Fruit fly (Drosophila melanogaster) whole organism, prepupa: Measurements from ENCODE around the gene PH4alphaPV.

ENCODE experiments used
- Blimp-1 ChIP-seq: fragments of 200-800 bp; sonication (Bioruptor generic); optimal IDR thresholded peaks from 3 replicates; lab custom pipeline; 2017; ENCODE audit warnings: missing biosample characterization, missing genetic modification characterization, mild to moderate bottlenecking, moderate library complexity, missing genetic modification reagents
- CG11294 ChIP-seq: fragments of 200-800 bp; sonication (Bioruptor generic); IDR thresholded peaks from 2 replicates; pipeline ENCODE4 v1.3.6; 2022; ENCODE audit warnings: missing biosample characterization, missing genetic modification characterization
- CG1621 ChIP-seq: fragments of 200-800 bp; sonication (Bioruptor generic); optimal IDR thresholded peaks from 3 replicates; lab custom pipeline; 2018; ENCODE audit warnings: missing biosample characterization, mild to moderate bottlenecking, missing genetic modification characterization
- CG16779 ChIP-seq: fragments of 200-800 bp; sonication (Bioruptor generic); optimal IDR thresholded peaks from 3 replicates; lab custom pipeline; 2017; ENCODE audit warnings: missing biosample characterization, mild to moderate bottlenecking, missing genetic modification characterization
- CG3032 ChIP-seq: fragments of 200-800 bp; optimal IDR thresholded peaks from 2 replicates; lab custom pipeline; 2019; ENCODE audit warnings: missing biosample characterization, mild to moderate bottlenecking, missing genetic modification characterization, moderate library complexity
- CG31627 ChIP-seq: fragments of 200-800 bp; sonication (Bioruptor generic); optimal IDR thresholded peaks from 3 replicates; lab custom pipeline; 2016; ENCODE audit warnings: missing biosample characterization, missing genetic modification characterization
- CG32006 ChIP-seq: fragments of 200-800 bp; sonication (Bioruptor generic); optimal IDR thresholded peaks from 3 replicates; lab custom pipeline; 2017; ENCODE audit warnings: missing biosample characterization, mild to moderate bottlenecking, missing genetic modification characterization
- CG34406 ChIP-seq: fragments of 200-800 bp; sonication (Bioruptor generic); optimal IDR thresholded peaks from 3 replicates; lab custom pipeline; 2016; ENCODE audit warnings: missing biosample characterization, missing genetic modification characterization
- CG4318 ChIP-seq: fragments of 200-800 bp; sonication (Bioruptor generic); optimal IDR thresholded peaks from 3 replicates; lab custom pipeline; 2017; ENCODE audit warnings: missing biosample characterization, mild to moderate bottlenecking, missing genetic modification characterization
- CG6163 ChIP-seq: fragments of 200-800 bp; sonication (Bioruptor generic); IDR thresholded peaks from 3 replicates; pipeline ENCODE4 v1.3.6; 2022; ENCODE audit warnings: missing biosample characterization, missing genetic modification characterization
- CG6792 ChIP-seq: fragments of 200-800 bp; sonication (Bioruptor generic); optimal IDR thresholded peaks from 3 replicates; lab custom pipeline; 2016; ENCODE audit warnings: missing biosample characterization, missing genetic modification characterization
- CG6808 ChIP-seq: fragments of 200-800 bp; sonication (Bioruptor generic); optimal IDR thresholded peaks from 3 replicates; lab custom pipeline; 2017; ENCODE audit warnings: missing biosample characterization, missing genetic modification characterization, mild to moderate bottlenecking, moderate library complexity, missing genetic modification reagents
- CG8632 ChIP-seq: fragments of 200-800 bp; sonication (Bioruptor generic); optimal IDR thresholded peaks from 3 replicates; lab custom pipeline; 2016; ENCODE audit warnings: missing biosample characterization, missing genetic modification characterization
- Ets96B ChIP-seq: fragments of 200-800 bp; optimal IDR thresholded peaks from 2 replicates; lab custom pipeline; 2019; ENCODE audit warnings: missing biosample characterization, mild to moderate bottlenecking, missing genetic modification characterization, moderate library complexity
- Hr4 ChIP-seq: fragments of 200-800 bp; sonication (Bioruptor generic); optimal IDR thresholded peaks from 3 replicates; lab custom pipeline; 2016; ENCODE audit warnings: missing biosample characterization, missing genetic modification characterization
- Lpt ChIP-seq: fragments of 200-800 bp; sonication (Bioruptor generic); optimal IDR thresholded peaks from 3 replicates; lab custom pipeline; 2016; ENCODE audit warnings: missing biosample characterization, missing genetic modification characterization
- Met ChIP-seq: fragments of 200-800 bp; sonication (Bioruptor generic); optimal IDR thresholded peaks from 3 replicates; lab custom pipeline; 2016; ENCODE audit warnings: missing biosample characterization, missing genetic modification characterization
- achi ChIP-seq: fragments of 200-800 bp; sonication (Bioruptor generic); optimal IDR thresholded peaks from 3 replicates; lab custom pipeline; 2016; ENCODE audit warnings: missing biosample characterization, missing genetic modification characterization
- dsx ChIP-seq: fragments of 200-800 bp; optimal IDR thresholded peaks from 3 replicates; lab custom pipeline; 2019; ENCODE audit warnings: missing biosample characterization, mild to moderate bottlenecking, missing genetic modification characterization, moderate library complexity; ENCODE audit not compliant: poor library complexity, severe bottlenecking
- fd59A ChIP-seq: fragments of 200-800 bp; sonication (Bioruptor generic); optimal IDR thresholded peaks from 2 replicates; lab custom pipeline; 2017; ENCODE audit warnings: missing biosample characterization, mild to moderate bottlenecking, missing genetic modification characterization, missing genetic modification reagents
- fd85E ChIP-seq: fragments of 200-800 bp; sonication (Bioruptor generic); optimal IDR thresholded peaks from 3 replicates; lab custom pipeline; 2016; ENCODE audit warnings: missing biosample characterization, missing genetic modification characterization
- fkh ChIP-seq: fragments of 200-800 bp; sonication (Bioruptor generic); optimal IDR thresholded peaks from 3 replicates; lab custom pipeline; 2017; ENCODE audit warnings: missing biosample characterization, mild to moderate bottlenecking, missing genetic modification characterization, moderate library complexity
- lz ChIP-seq: fragments of 200-800 bp; sonication (Bioruptor generic); optimal IDR thresholded peaks from 3 replicates; lab custom pipeline; 2016; ENCODE audit warnings: missing biosample characterization, missing genetic modification characterization
- pdm3 ChIP-seq: fragments of 200-800 bp; sonication (Bioruptor generic); optimal IDR thresholded peaks from 3 replicates; lab custom pipeline; 2016; ENCODE audit warnings: missing biosample characterization, missing genetic modification characterization

The PH4alphaPV gene

dm6 chr3R:30600154-30601009, 48.0 kb downstream of the PH4alphaPV start (continued):
- TF ChIP-seq CG34406 (GFP tag; lab: Kevin White, UChicago) (peak; percentile 93), pdm3 (GFP tag; lab: Kevin White, UChicago) (peak; percentile 93), CG4318 (GFP tag; lab: Kevin White, UChicago) (peak; percentile 68), CG11294 (GFP tag; lab: Robert Waterston, UW) (peak; percentile 91), achi (GFP tag; lab: Kevin White, UChicago) (peak; percentile 90), CG8632 (GFP tag; lab: Kevin White, UChicago) (peak; percentile 92), CG6792 (GFP tag; lab: Kevin White, UChicago) (peak; percentile 94), Ets96B (tag; lab: Kevin White, UChicago) (peak; percentile 82), Lpt (peak; percentile 79), CG6808 (peak; percentile 63), Hr4 (peak; percentile 94), lz (GFP tag; lab: Kevin White, UChicago) (peak; percentile 93), fd85E (GFP tag; lab: Kevin White, UChicago) (peak; percentile 68), CG31627 (peak; percentile 90), CG6163 (peak; percentile 98), dsx (GFP tag; lab: Kevin White, UChicago) (peak; percentile 87), CG3032 (tag; lab: Kevin White, UChicago) (peak; percentile 81), fkh (GFP tag; lab: Kevin White, UChicago) (peak; percentile 52)
- TF ChIP-seq, all 60 proteins: peak for 59

- no peak for TF ChIP-seq CG32006
- no peak for TF ChIP-seq CG16779 (tag; lab: Kevin White, UChicago)
- TF ChIP-seq Met = no peak
- TF ChIP-seq CG1621 (tag; lab: Kevin White, UChicago) = no peak
- TF ChIP-seq CG6808 = no peak
Observed at dm6 chr3R:30599404-30599980, 48.9 kb downstream of the PH4alphaPV start.

DNA sequence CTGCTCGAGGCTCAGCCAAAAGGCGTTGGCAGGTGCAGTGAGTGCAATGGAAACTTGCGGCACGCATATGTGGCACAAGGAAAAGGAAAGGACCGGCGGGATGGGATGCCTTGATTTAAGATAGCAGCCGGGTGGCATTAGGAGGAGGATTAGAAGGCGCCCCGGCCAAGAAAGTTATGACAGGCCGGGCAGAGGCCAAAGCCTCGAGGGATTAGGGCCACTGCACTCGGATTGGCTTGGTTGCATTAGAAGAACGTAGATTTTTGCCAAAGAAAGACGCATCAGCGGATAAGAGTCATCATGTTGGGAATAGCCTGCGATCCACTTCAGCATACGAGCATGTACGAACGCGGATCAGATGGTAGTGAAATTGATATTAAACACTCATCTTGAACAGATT, 51.6 kb downstream of the PH4alphaPV start, which contains the start of gene CG31019:
CG31019 (plus strand) TSS at position 301 of the 400 bp plus-strand sequence.
- no peak for TF ChIP-seq fd85E (GFP tag; lab: Kevin White, UChicago)
- TF ChIP-seq CG11294 (GFP tag; lab: Robert Waterston, UW) = no peak
- TF ChIP-seq fd59A (GFP tag; lab: Kevin White, UChicago) = no peak
- no peak for TF ChIP-seq CG34406 (GFP tag; lab: Kevin White, UChicago)
- TF ChIP-seq CG1621 (tag; lab: Kevin White, UChicago) = no peak
- no peak for TF ChIP-seq Blimp-1 (GFP tag; lab: Kevin White, UChicago)
